Fruit fly (Drosophila melanogaster): ENCODE measurements around the gene alrm.
A peak's percentile ranks its signal among the peaks of the same experiment; 100 is the strongest.

alrm gene

DNA sequence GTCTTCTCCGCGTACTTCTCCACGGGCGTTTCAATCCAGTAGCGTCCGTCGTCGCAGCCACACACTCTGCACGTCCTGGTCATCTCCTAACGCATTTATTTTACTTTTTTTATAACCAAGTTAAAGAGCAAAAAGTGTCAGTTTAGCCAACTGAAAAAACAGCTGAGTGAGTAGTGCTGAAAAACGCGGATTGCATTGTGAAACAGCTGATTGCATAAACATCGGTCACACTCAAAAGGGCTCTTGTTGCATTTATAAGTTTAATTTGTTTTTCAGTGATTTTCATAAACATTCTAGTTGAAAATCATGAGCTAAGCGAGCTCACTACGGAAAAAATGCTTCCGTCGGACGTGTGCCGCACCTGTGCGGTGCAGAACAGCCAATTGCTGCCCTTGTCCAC is 47.5 kb downstream of the alrm start, which contains the start of the genes CG10669 and CG11902 (continued):
- TF ChIP-seq pzg (GFP tag; optimal IDR thresholded peaks at IDR 0.05) (peak; percentile 40), pros (GFP tag; optimal IDR thresholded peaks at IDR 0.05) (no peak), CG18599 (GFP tag; optimal IDR thresholded peaks at IDR 0.05) (no peak), Ada2b (GFP tag; IDR thresholded peaks at IDR 0.05) (no peak), CoRest (tag; optimal IDR thresholded peaks at IDR 0.05) (no peak), nmo (GFP tag; optimal IDR thresholded peaks at IDR 0.05) (no peak), Camta (GFP tag; optimal IDR thresholded peaks at IDR 0.05) (no peak), CG11247 (GFP tag; IDR thresholded peaks at IDR 0.05) (no peak)

DNA sequence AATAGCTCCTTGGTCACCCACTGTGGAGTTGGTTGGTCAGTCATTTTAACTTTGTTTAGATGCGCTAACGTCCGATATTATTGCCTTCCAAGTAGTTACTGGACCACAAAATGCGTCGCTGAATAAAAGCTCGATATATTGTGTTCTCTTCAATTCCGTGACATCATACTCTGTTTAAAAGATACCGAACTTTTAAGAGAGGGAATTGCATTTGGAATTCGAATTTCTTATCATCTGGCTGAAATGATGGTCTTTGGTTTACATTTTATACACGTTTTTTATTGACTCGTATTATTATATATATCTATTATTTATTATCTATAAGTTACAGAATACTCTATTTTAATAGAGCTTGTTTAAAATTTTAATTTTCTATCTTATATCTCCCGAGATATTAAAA is 51.5 kb downstream of the alrm start, which contains the start of gene CHKov2:
Gene CHKov2 (minus strand): TSS at position 101 of the 400 bp plus-strand sequence.
- no peak for TF ChIP-seq fd64A (GFP tag; optimal IDR thresholded peaks at IDR 0.05)
- TF ChIP-seq CG6254 (GFP tag; optimal IDR thresholded peaks at IDR 0.05), result no peak
- peak in 1 of 2 experiments; percentile 11 for TF ChIP-seq Trl (optimal IDR thresholded peaks at IDR 0.05)
- TF ChIP-seq Trl (GFP tag; optimal IDR thresholded peaks at IDR 0.05), result no peak
- no peak for TF ChIP-seq dm (GFP tag; optimal IDR thresholded peaks at IDR 0.05)
- no peak for TF ChIP-seq ash1 (GFP tag; optimal IDR thresholded peaks at IDR 0.05)
- TF ChIP-seq CG18011 (GFP tag; optimal IDR thresholded peaks at IDR 0.05), result no peak
- no peak for TF ChIP-seq CG2712 (tag; optimal IDR thresholded peaks at IDR 0.05)
- TF ChIP-seq HmgZ (tag; optimal IDR thresholded peaks at IDR 0.05), result no peak
- TF ChIP-seq dpn (GFP tag; optimal IDR thresholded peaks at IDR 0.05), result no peak
- peak; percentile 55 for TF ChIP-seq CG3163 (GFP tag; optimal IDR thresholded peaks at IDR 0.05)
- TF ChIP-seq lbe (GFP tag; optimal IDR thresholded peaks at IDR 0.05), result no peak
